Fruit fly (Drosophila melanogaster): ENCODE measurements around the gene CG3308.
A peak's percentile ranks its signal among the peaks of the same experiment; 100 is the strongest.

CG3308 gene

DNA sequence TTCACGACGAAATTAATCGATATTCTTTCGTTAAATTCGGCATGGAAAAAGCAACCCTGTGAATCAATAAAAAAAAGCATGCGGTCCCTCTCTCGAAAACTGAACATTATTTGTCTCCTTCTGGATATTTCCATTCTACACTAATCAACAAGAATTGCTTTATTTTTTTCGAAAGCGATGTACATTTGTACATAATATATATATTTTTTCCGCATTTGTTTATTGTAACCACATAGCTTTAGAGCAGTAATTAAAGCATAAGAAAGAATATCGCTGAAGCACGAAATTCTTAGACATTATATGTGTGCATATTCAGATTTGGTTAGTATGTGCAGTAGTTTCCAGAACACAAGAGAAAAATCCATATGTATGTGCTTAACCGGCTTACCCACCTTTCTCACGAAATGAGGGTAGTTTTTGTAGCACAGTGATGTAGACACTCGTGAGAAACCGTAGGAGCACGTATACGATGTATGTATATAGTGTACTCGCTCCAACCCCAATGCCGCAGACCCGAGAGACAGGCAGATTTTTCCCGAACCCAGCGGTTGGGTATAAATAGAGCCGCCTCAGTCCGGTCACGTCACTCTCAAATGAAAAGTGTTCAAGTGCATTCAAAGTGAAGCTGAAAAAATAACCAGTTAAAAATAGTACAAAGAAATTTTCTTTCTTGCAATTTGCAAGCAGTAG is 22.6 kb upstream of the CG3308 start:
- peak; percentile 95 for TF ChIP-seq Ets96B (tag; optimal IDR thresholded peaks at IDR 0.05)
- TF ChIP-seq CG6854 (GFP tag; optimal IDR thresholded peaks at IDR 0.05) = peak; percentile 74
- peak; percentile 76 for TF ChIP-seq CG8319 (GFP tag; optimal IDR thresholded peaks at IDR 0.05)
- peak; percentile 98 for TF ChIP-seq Eip78C (GFP tag)
- peak; percentile 91 for TF ChIP-seq pdm3 (GFP tag; optimal IDR thresholded peaks at IDR 0.05)
- peak; percentile 94 for TF ChIP-seq CG6808 (GFP tag; optimal IDR thresholded peaks at IDR 0.05)
- TF ChIP-seq CG32006 (GFP tag; optimal IDR thresholded peaks at IDR 0.05) = peak; percentile 92
- peak; percentile 90 for TF ChIP-seq CG31627 (GFP tag; optimal IDR thresholded peaks at IDR 0.05)
- peak; percentile 64 for TF ChIP-seq CG6792 (GFP tag; optimal IDR thresholded peaks at IDR 0.05)
- no peak for TF ChIP-seq CG6163 (GFP tag; IDR thresholded peaks at IDR 0.05)
- peak; percentile 92 for TF ChIP-seq Met (GFP tag; optimal IDR thresholded peaks at IDR 0.05)
- TF ChIP-seq CG11902 (GFP tag; optimal IDR thresholded peaks at IDR 0.05) = peak; percentile 74
- peak; percentile 89 for TF ChIP-seq CG11762 (GFP tag; optimal IDR thresholded peaks at IDR 0.05; ENCODE audit: insufficient read depth)
- no peak for TF ChIP-seq Gug (GFP tag; IDR thresholded peaks at IDR 0.05)
- TF ChIP-seq achi (GFP tag; optimal IDR thresholded peaks at IDR 0.05) = peak; percentile 90
- peak; percentile 30 for TF ChIP-seq fd85E (GFP tag; optimal IDR thresholded peaks at IDR 0.05)
- peak; percentile 79 for TF ChIP-seq Blimp-1 (GFP tag; optimal IDR thresholded peaks at IDR 0.05)
- peak; percentile 78 for TF ChIP-seq CG16779 (tag; optimal IDR thresholded peaks at IDR 0.05)
- peak; percentile 90 for TF ChIP-seq esn (GFP tag; optimal IDR thresholded peaks at IDR 0.05)
- peak; percentile 75 for TF ChIP-seq cyc (GFP tag; optimal IDR thresholded peaks at IDR 0.05)
- TF ChIP-seq dsx (GFP tag; optimal IDR thresholded peaks at IDR 0.05; ENCODE audit: poor library complexity, severe bottlenecking) = peak; percentile 89
- TF ChIP-seq topi (GFP tag; optimal IDR thresholded peaks at IDR 0.05) = peak; percentile 90
- peak; percentile 91 for TF ChIP-seq CG3032 (tag; optimal IDR thresholded peaks at IDR 0.05)
- TF ChIP-seq Ets21C (GFP tag; optimal IDR thresholded peaks at IDR 0.05) = peak; percentile 66
- peak; percentile 85 for TF ChIP-seq Sox14 (GFP tag; optimal IDR thresholded peaks at IDR 0.05)
- peak; percentile 96 for TF ChIP-seq svp (GFP tag)
- TF ChIP-seq spab (GFP tag; optimal IDR thresholded peaks at IDR 0.05) = peak; percentile 87
- TF ChIP-seq ss (GFP tag; optimal IDR thresholded peaks at IDR 0.05) = peak; percentile 95
- no peak for TF ChIP-seq CG11294 (GFP tag; IDR thresholded peaks at IDR 0.05)
- peak; percentile 82 to 84 for TF ChIP-seq salr (GFP tag; optimal IDR thresholded peaks at IDR 0.05)
- TF ChIP-seq CG10631 (GFP tag; optimal IDR thresholded peaks at IDR 0.05) = peak; percentile 67
- TF ChIP-seq OdsH (GFP tag; optimal IDR thresholded peaks at IDR 0.05) = peak; percentile 90
- TF ChIP-seq CG10669 (GFP tag; optimal IDR thresholded peaks at IDR 0.05) = peak; percentile 95
- TF ChIP-seq eg (GFP tag; IDR thresholded peaks at IDR 0.05) = no peak
- TF ChIP-seq CG34406 (GFP tag; optimal IDR thresholded peaks at IDR 0.05) = peak; percentile 90
- TF ChIP-seq CG8119 (GFP tag; IDR thresholded peaks at IDR 0.05) = no peak
- peak; percentile 86 for TF ChIP-seq CG3919 (GFP tag; optimal IDR thresholded peaks at IDR 0.05)
- TF ChIP-seq Eip93F (GFP tag; optimal IDR thresholded peaks at IDR 0.05) = peak; percentile 82
- peak; percentile 80 for TF ChIP-seq CG7368 (GFP tag; optimal IDR thresholded peaks at IDR 0.05)
- peak; percentile 64 for TF ChIP-seq dac (GFP tag; optimal IDR thresholded peaks at IDR 0.05)
- peak; percentile 87 for TF ChIP-seq CG8632 (GFP tag; optimal IDR thresholded peaks at IDR 0.05)
- TF ChIP-seq CG6276 (GFP tag; optimal IDR thresholded peaks at IDR 0.05) = peak; percentile 93
- peak; percentile 94 for TF ChIP-seq fkh (GFP tag; optimal IDR thresholded peaks at IDR 0.05)
- peak; percentile 91 for TF ChIP-seq net (GFP tag; optimal IDR thresholded peaks at IDR 0.05)
- TF ChIP-seq Smox (GFP tag; optimal IDR thresholded peaks at IDR 0.05) = peak; percentile 90
- TF ChIP-seq CG4318 (GFP tag; optimal IDR thresholded peaks at IDR 0.05) = peak; percentile 83
- peak; percentile 91 for TF ChIP-seq Hr4 (GFP tag; optimal IDR thresholded peaks at IDR 0.05)
- TF ChIP-seq acj6 (GFP tag; optimal IDR thresholded peaks at IDR 0.05) = peak; percentile 91
- TF ChIP-seq CG9139 (GFP tag; optimal IDR thresholded peaks at IDR 0.05) = peak; percentile 82
- peak; percentile 79 for TF ChIP-seq Sox15 (GFP tag; optimal IDR thresholded peaks at IDR 0.05)
- TF ChIP-seq CG15336 (GFP tag; IDR thresholded peaks at IDR 0.05) = no peak
